Fruit fly (Drosophila melanogaster) whole organism, larva: ENCODE measurements around the gene CG34109.

Experiments
- noc ChIP-seq: fragments of 200-800 bp; sonication (Bioruptor generic); optimal IDR thresholded peaks from 3 replicates; lab custom pipeline; 2019; ENCODE audit warnings: missing biosample characterization, mild to moderate bottlenecking, missing genetic modification characterization, moderate library complexity

The CG34109 gene

dm6 chr2L:10145571-10145970, 51.7 kb downstream of the CG34109 start:
- TF ChIP-seq noc (tag; lab: Kevin White, UChicago): no peak

dm6 chr2L:10146723-10147475, 53.0 kb downstream of the CG34109 start:
- TF ChIP-seq noc (tag; lab: Kevin White, UChicago): peak; percentile 66

dm6 chr2L:10154395-10154794, 60.5 kb downstream of the CG34109 start:
- no peak for TF ChIP-seq noc (tag; lab: Kevin White, UChicago)

- no peak for TF ChIP-seq noc (tag; lab: Kevin White, UChicago)
These were observed 78.5 kb downstream of the CG34109 start, which contains the start of gene CG13137 for dm6 chr2L:10172402-10172801. TSS of gene CG13137 (plus strand) at chr2L:10172702.
